Worm (Caenorhabditis elegans): ENCODE data around the gene B0393.7.
"Not testable (repeated sequence)": the region's sequence is repeated elsewhere in the genome, so short reads cannot be mapped to it uniquely, and the experiment has no call there.

Gene B0393.7

DNA sequence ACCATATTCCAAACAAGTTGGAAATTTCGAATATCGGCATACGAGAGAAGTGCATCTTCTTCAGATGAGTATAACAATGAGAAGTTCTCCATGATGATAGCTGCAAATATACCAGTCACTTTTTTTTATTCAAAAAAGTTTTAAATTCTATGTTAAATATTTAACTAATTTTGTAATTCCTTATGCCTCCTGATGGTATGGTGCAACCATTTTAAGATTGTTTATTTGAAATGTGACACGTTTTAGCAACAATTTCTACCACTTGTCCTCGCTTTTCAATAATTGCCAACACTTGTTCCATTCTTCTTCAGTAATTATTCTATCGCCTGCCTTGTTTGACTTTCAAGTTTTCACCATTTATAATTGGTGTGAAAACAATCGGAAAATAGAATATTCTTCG lies 32.0 kb downstream of the B0393.7 start, which contains the start of gene F17C8.6:
Gene F17C8.6 (minus strand): TSS at position 101 of the 400 bp plus-strand sequence.
- TF ChIP-seq elt-1 (tag; optimal IDR thresholded peaks at IDR 0.05; ENCODE audit: borderline replicate concordance, insufficient read depth) (no peak), ceh-43 (GFP tag; optimal IDR thresholded peaks at IDR 0.05) (no peak), nhr-76 (tag; optimal IDR thresholded peaks at IDR 0.05) (no peak), blmp-1 (tag; optimal IDR thresholded peaks at IDR 0.05) (no peak), cnd-1 (tag; optimal IDR thresholded peaks at IDR 0.05) (no peak), flh-1 (GFP tag; optimal IDR thresholded peaks at IDR 0.05) (no peak), mls-2 (tag; optimal IDR thresholded peaks at IDR 0.05) (no peak), ztf-11 (tag; optimal IDR thresholded peaks at IDR 0.05) (no peak), mab-5 (tag; optimal IDR thresholded peaks at IDR 0.05) (no peak)

DNA sequence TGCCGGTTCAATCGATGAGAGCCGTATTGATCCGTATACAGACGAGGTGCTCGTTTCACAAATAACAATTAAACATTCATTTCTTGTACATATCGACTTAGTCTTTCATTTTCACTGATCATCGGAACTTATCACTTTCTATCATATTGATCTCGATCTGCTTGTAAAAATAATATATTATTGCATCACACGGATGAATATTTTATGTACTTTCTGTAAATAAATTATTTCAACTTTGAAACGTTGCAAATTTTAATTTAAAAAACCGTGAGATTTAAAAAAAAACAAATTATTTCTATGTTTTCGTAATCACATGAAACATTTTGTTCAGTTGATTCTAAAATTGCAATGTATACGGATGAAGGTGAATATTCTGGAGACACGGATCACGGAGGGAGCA lies 35.3 kb downstream of the B0393.7 start, which contains the start of gene twk-6:
Gene twk-6 (plus strand): TSS at position 301 of the 400 bp plus-strand sequence.
- TF ChIP-seq sem-2 (GFP tag; optimal IDR thresholded peaks at IDR 0.05); ceh-83 (GFP tag; optimal IDR thresholded peaks at IDR 0.05); elt-3 (tag; optimal IDR thresholded peaks at IDR 0.05): not testable (repeated sequence)

DNA sequence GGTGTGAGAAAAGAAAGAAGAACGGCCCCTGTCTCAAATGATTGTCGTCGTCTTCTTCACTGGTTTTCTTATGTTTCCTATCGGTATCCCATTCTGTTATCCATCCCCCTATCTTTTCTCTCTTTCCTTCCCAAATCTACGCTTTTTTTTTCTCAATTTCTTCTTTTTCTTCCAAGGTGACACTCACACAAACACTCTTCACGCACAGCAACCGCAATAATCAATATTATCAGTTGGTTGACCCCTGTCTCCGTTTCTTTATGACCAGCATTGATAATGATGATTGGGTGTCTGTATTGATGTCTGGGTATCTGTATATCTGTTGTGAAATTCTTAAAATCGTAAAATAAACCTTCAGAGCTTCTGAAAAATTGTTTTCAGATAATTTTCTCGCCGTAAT lies 37.1 kb downstream of the B0393.7 start:
- no peak for TF ChIP-seq mab-5 (tag; optimal IDR thresholded peaks at IDR 0.05)
- no peak for TF ChIP-seq pha-4 (tag; optimal IDR thresholded peaks at IDR 0.05)
- no peak for TF ChIP-seq ceh-43 (GFP tag; optimal IDR thresholded peaks at IDR 0.05)
- TF ChIP-seq ztf-11 (tag; optimal IDR thresholded peaks at IDR 0.05): no peak

DNA sequence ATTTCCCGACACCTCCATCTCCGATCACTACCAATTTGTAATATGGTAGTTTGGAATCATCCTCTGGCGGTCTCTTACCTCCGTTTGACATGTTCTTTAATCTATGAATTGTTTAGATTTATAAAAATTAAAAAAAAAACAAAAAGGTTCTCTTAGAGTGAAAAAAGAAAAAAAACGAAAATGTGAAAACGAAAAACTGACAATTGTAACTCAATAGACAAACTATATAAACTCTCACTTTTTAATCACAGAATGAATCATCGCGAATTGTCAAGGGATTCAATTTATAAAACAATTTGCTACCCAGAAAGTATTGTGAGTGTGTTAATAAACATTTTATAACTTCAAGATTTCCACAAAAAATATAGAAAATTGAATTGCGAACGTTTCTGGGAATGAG lies 37.9 kb downstream of the B0393.7 start, which contains the start of gene ras-2:
Gene ras-2 (minus strand): TSS at position 101 of the 400 bp plus-strand sequence.
- TF ChIP-seq pha-4 (tag; optimal IDR thresholded peaks at IDR 0.05) (no peak), ces-1 (GFP tag; optimal IDR thresholded peaks at IDR 0.05) (no peak), hlh-1 (tag; optimal IDR thresholded peaks at IDR 0.05) (no peak), unc-62 (GFP tag; optimal IDR thresholded peaks at IDR 0.05) (no peak), lsy-2 (tag; optimal IDR thresholded peaks at IDR 0.05) (no peak), mab-5 (tag; optimal IDR thresholded peaks at IDR 0.05) (no peak), sem-2 (GFP tag; optimal IDR thresholded peaks at IDR 0.05) (no peak), lin-32 (GFP tag; optimal IDR thresholded peaks at IDR 0.05) (no peak), mls-2 (tag; optimal IDR thresholded peaks at IDR 0.05) (no peak), ceh-39 (tag; optimal IDR thresholded peaks at IDR 0.05) (no peak), elt-1 (tag; optimal IDR thresholded peaks at IDR 0.05; ENCODE audit: borderline replicate concordance, insufficient read depth) (no peak), mep-1 (tag; optimal IDR thresholded peaks at IDR 0.05) (no peak), snpc-4 (tag; optimal IDR thresholded peaks at IDR 0.05) (no peak), bed-3 (GFP tag; optimal IDR thresholded peaks at IDR 0.05) (no peak), M03D4.4 (tag; optimal IDR thresholded peaks at IDR 0.05) (no peak)

DNA sequence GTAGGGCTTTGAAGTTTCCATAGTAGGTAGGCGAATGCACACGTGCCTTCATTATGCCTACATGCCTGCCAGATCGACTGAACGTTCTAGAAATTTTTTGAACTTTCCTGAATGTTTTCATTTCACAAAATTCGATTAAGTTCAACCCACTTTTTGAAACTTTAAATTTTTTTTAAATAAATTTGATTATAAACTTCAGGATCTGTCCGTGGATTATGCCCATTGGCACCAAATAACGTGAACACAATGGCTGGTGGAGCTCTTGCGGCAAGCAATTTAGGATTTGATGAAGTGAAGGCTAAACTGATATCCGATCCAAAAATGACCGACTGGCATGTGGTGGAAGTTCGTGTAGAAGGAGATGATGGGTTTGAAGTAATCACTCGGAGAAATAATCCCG lies 42.5 kb downstream of the B0393.7 start, which contains the start of gene F17C8.7:
Gene F17C8.7 (plus strand): TSS at position 301 of the 400 bp plus-strand sequence.
- TF ChIP-seq mls-2 (tag; optimal IDR thresholded peaks at IDR 0.05) (no peak), ceh-83 (GFP tag; optimal IDR thresholded peaks at IDR 0.05) (no peak), ceh-43 (GFP tag; optimal IDR thresholded peaks at IDR 0.05) (no peak), lin-32 (GFP tag; optimal IDR thresholded peaks at IDR 0.05) (no peak), unc-62 (GFP tag; optimal IDR thresholded peaks at IDR 0.05) (no peak), mep-1 (tag; optimal IDR thresholded peaks at IDR 0.05) (no peak), nhr-28 (tag; optimal IDR thresholded peaks at IDR 0.05) (no peak), tbx-8 (GFP tag; optimal IDR thresholded peaks at IDR 0.05) (no peak), nhr-2 (tag; optimal IDR thresholded peaks at IDR 0.05) (no peak), mab-5 (tag; optimal IDR thresholded peaks at IDR 0.05) (no peak), M03D4.4 (tag; optimal IDR thresholded peaks at IDR 0.05) (no peak), flh-1 (GFP tag; optimal IDR thresholded peaks at IDR 0.05) (no peak), nhr-76 (tag; optimal IDR thresholded peaks at IDR 0.05) (no peak), cnd-1 (tag; optimal IDR thresholded peaks at IDR 0.05) (no peak), sem-2 (GFP tag; optimal IDR thresholded peaks at IDR 0.05) (no peak)

DNA sequence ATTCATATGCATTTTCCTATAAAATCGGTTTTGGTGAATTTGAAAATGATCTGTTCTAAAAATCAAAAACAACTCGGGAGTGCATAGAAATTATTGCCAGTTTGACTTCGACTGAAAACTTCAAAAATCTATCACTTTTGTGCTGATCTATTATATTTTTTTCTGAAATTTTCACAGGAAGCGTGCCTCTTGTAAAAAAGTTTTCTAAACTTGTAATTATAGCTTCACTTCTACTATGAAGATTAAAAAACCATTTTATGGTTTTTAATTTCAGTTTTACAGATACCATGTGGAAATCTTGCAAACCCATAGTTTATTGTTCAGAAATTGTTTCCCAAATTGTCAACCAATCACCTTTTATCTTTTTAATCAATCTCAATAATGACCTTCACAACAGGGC lies 43.8 kb downstream of the B0393.7 start, which contains the start of gene F17C8.9:
Gene F17C8.9 (plus strand): TSS at position 301 of the 400 bp plus-strand sequence.
- TF ChIP-seq hlh-1 (tag; optimal IDR thresholded peaks at IDR 0.05): no peak
- no peak for TF ChIP-seq nhr-28 (tag; optimal IDR thresholded peaks at IDR 0.05)
- no peak for TF ChIP-seq nhr-76 (tag; optimal IDR thresholded peaks at IDR 0.05)
- no peak for TF ChIP-seq unc-120 (tag; optimal IDR thresholded peaks at IDR 0.05; ENCODE audit: poor library complexity, severe bottlenecking)
- no peak for TF ChIP-seq cnd-1 (tag; optimal IDR thresholded peaks at IDR 0.05)
